Worm (Caenorhabditis elegans) whole organism, late embryonic: ENCODE measurements around the gene str-89.

Experiments used
- F13H6.1 ChIP-seq: sonication (generic microtip); optimal IDR thresholded peaks from 2 replicates; lab custom pipeline; 2016; ENCODE audit warnings: missing genetic modification characterization, missing compliant biosample characterization
- ama-1 ChIP-seq: fragments of 150-350 bp; optimal IDR thresholded peaks from 2 replicates; lab custom pipeline; 2014
- ceh-34 ChIP-seq: sonication (generic microtip); optimal IDR thresholded peaks from 2 replicates; lab custom pipeline; 2016; ENCODE audit warnings: mild to moderate bottlenecking, missing genetic modification characterization, missing compliant biosample characterization
- dve-1 ChIP-seq: sonication (generic microtip); optimal IDR thresholded peaks from 2 replicates; lab custom pipeline; 2017; ENCODE audit warnings: antibody characterized with exemption, mild to moderate bottlenecking, missing genetic modification characterization, missing compliant biosample characterization
- elt-4 ChIP-seq: sonication (generic microtip); optimal IDR thresholded peaks from 2 replicates; lab custom pipeline; 2016; ENCODE audit warnings: missing genetic modification characterization, missing compliant biosample characterization
- fax-1 ChIP-seq: sonication (generic microtip); optimal IDR thresholded peaks from 2 replicates; lab custom pipeline; 2016; ENCODE audit warnings: missing genotype, missing genetic modification characterization, missing compliant biosample characterization
- fkh-10 ChIP-seq: fragments of 150-350 bp; optimal IDR thresholded peaks from 2 replicates; lab custom pipeline; 2014; ENCODE audit warnings: missing biosample characterization, missing genetic modification reagents, missing genetic modification characterization
- hlh-30 ChIP-seq: sonication (generic microtip); optimal IDR thresholded peaks from 2 replicates; lab custom pipeline; 2017; ENCODE audit warnings: antibody characterized with exemption, missing genetic modification characterization, missing compliant biosample characterization; ENCODE audit not compliant: insufficient read depth
- lin-11 ChIP-seq: fragments of 200-800 bp; sonication (Bioruptor generic); optimal IDR thresholded peaks from 2 replicates; lab custom pipeline; 2018; ENCODE audit warnings: mild to moderate bottlenecking, missing genetic modification characterization, missing compliant biosample characterization
- odd-2 ChIP-seq: sonication (generic microtip); optimal IDR thresholded peaks from 2 replicates; lab custom pipeline; 2017; ENCODE audit warnings: antibody characterized with exemption, mild to moderate bottlenecking, missing genetic modification characterization, missing compliant biosample characterization
- pha-4 ChIP-seq: fragments of 150-350 bp; optimal IDR thresholded peaks from 2 replicates; lab custom pipeline; 2018; ENCODE audit warnings: missing biosample characterization, missing genetic modification reagents, missing genetic modification characterization
- pros-1 ChIP-seq: fragments of 150-350 bp; optimal IDR thresholded peaks from 2 replicates; lab custom pipeline; 2014; ENCODE audit warnings: missing biosample characterization, missing genetic modification reagents, missing genetic modification characterization
- unc-86 ChIP-seq: sonication (generic microtip); optimal IDR thresholded peaks from 2 replicates; lab custom pipeline; 2016; ENCODE audit warnings: missing genetic modification characterization, missing compliant biosample characterization

DNA sequence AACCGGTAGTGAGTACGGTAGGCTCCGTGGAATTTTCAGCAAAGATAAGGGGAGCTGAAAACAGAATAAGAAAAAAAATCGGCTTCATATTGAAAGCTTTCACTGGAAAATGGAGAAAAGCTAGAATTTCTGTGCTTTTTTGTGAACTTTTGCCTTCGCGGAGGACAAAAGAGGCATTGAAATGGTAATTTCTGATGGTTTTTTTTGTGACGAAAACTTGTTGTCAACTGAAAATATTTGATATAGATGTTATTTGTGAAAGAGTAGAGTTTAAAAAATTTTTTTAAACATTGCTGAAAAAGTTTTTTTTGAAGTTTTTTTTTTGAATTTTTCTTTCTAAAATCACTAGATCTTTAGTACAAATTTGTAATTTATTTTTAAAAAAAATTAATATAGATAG is 18.2 kb downstream of the str-89 start, which contains the start of gene F59A1.18:
- TF ChIP-seq ama-1 (lab: Kevin White, UChicago) (no peak), fkh-10 (GFP tag; lab: Kevin White, UChicago) (no peak), hlh-30 (no peak), pha-4 (tag; lab: Kevin White, UChicago) (no peak), fax-1 (tag; lab: Kevin White, UChicago) (no peak), ceh-34 (tag; lab: Kevin White, UChicago) (no peak), F13H6.1 (no peak), dve-1 (tag; lab: Kevin White, UChicago) (no peak), odd-2 (tag; lab: Kevin White, UChicago) (no peak), pros-1 (tag; lab: Kevin White, UChicago) (no peak), elt-4 (no peak), lin-11 (tag; lab: Kevin White, UChicago) (no peak), unc-86 (no peak)
